Fruit fly (Drosophila melanogaster): ENCODE results near the gene CG11555.

Gene CG11555

DNA sequence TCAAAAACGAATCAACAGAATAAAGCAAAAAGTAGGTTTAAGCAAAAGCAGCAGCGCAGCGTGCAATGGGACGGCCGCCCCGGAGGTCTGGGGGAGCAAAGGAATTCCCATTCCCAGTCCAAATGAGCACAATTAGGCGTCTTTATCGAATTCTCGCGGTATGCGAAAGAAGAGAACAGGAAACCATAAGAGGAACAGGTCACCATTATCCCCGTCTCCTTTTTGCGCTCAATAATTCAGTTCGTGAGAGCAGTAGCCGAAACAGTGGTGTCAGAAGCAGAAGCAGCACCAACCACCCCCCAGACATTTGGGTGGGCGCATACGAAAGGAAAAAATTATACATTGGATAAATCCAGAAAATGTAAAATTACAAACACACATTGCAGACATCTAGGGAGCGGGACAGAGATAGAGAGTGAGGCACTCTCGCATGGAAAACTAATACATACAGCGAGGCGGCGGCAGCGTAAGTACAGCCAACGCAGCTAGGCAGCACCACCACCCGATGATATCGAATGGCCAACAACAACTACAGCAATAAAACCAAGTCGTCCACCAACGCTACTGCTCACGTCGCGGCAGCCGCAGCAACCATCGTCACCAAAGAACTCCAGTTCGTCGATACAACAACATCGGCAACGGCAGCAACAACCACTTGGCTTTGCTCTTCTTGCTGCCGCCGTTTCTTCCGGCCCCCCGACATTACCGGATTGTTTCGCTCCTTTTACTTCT is 49.6 kb upstream of the CG11555 start (continued):
- TF ChIP-seq CG10565 (GFP tag; optimal IDR thresholded peaks at IDR 0.05) (no peak), CG13424 (tag; optimal IDR thresholded peaks at IDR 0.05) (no peak), CG34422 (GFP tag; IDR thresholded peaks at IDR 0.05) (no peak), Dfd (GFP tag; optimal IDR thresholded peaks at IDR 0.05) (no peak), Atf-2 (GFP tag; optimal IDR thresholded peaks at IDR 0.05) (no peak), CG4360 (GFP tag; IDR thresholded peaks at IDR 0.05) (peak; percentile 98), Doc2 (GFP tag; IDR thresholded peaks at IDR 0.05) (no peak), HmgZ (tag; optimal IDR thresholded peaks at IDR 0.05) (no peak), MBD-R2 (GFP tag; IDR thresholded peaks at IDR 0.05) (no peak), dan (GFP tag; IDR thresholded peaks at IDR 0.05) (no peak), CG11560 (tag; IDR thresholded peaks at IDR 0.05) (no peak), Atf6 (GFP tag; IDR thresholded peaks at IDR 0.05) (no peak), CG34224 (GFP tag; IDR thresholded peaks at IDR 0.05; ENCODE audit: partially characterized antibody) (0 out of 3 replicates have a peak, but pooled peaks have one; percentile 33), cad (GFP tag; optimal IDR thresholded peaks at IDR 0.05) (peak; percentile 71), CG6765 (GFP tag; optimal IDR thresholded peaks at IDR 0.05) (no peak), CG1832 (GFP tag; optimal IDR thresholded peaks at IDR 0.05) (no peak), CG43689 (GFP tag; IDR thresholded peaks at IDR 0.05) (no peak), CG9932 (GFP tag; IDR thresholded peaks at IDR 0.05) (no peak), tap (tag; optimal IDR thresholded peaks at IDR 0.05) (no peak), Kr (GFP tag; optimal IDR thresholded peaks at IDR 0.05) (peak; percentile 6), CG2712 (tag; optimal IDR thresholded peaks at IDR 0.05) (no peak), CG7271 (tag; optimal IDR thresholded peaks at IDR 0.05) (no peak), yki (optimal IDR thresholded peaks at IDR 0.05) (no peak), NC2β (GFP tag; optimal IDR thresholded peaks at IDR 0.05) (no peak), en (GFP tag; optimal IDR thresholded peaks at IDR 0.05) (no peak), Gsc (GFP tag; IDR thresholded peaks at IDR 0.05) (no peak), CG1647 (GFP tag; optimal IDR thresholded peaks at IDR 0.05) (no peak), chm (GFP tag; IDR thresholded peaks at IDR 0.05) (peak; percentile 33; the same call in 1 of the 2 replicates), CG7556 (GFP tag; optimal IDR thresholded peaks at IDR 0.05) (no peak), nerfin-2 (GFP tag; IDR thresholded peaks at IDR 0.05; ENCODE audit: partially characterized antibody) (no peak), Taf1 (GFP tag; IDR thresholded peaks at IDR 0.05) (no peak), prd (optimal IDR thresholded peaks at IDR 0.05) (no peak), prd (GFP tag; IDR thresholded peaks at IDR 0.05) (no peak), Ada2b (GFP tag; IDR thresholded peaks at IDR 0.05) (no peak), CG1603 (tag; optimal IDR thresholded peaks at IDR 0.05) (no peak), TFAM (GFP tag; optimal IDR thresholded peaks at IDR 0.05) (no peak), Trl (optimal IDR thresholded peaks at IDR 0.05) (peak; percentile 17 to 57), Trl (GFP tag; optimal IDR thresholded peaks at IDR 0.05) (no peak), CG12155 (GFP tag; optimal IDR thresholded peaks at IDR 0.05) (no peak), CG14441 (GFP tag; IDR thresholded peaks at IDR 0.05) (no peak), amos (GFP tag; IDR thresholded peaks at IDR 0.05; ENCODE audit: partially characterized antibody) (peak; percentile 31; the same call in 1 of the 2 replicates), Bdp1 (GFP tag; optimal IDR thresholded peaks at IDR 0.05) (no peak), ci (GFP tag; IDR thresholded peaks at IDR 0.05) (no peak; the same call in 2 of the 3 replicates), kah (GFP tag; optimal IDR thresholded peaks at IDR 0.05) (peak; percentile 33), GATAe (GFP tag; conservative IDR thresholded peaks at IDR 0.05) (no peak), CG3407 (GFP tag; optimal IDR thresholded peaks at IDR 0.05) (no peak), sisA (GFP tag; IDR thresholded peaks at IDR 0.05) (no peak), CG7987 (GFP tag; optimal IDR thresholded peaks at IDR 0.05) (no peak), Meics (GFP tag; optimal IDR thresholded peaks at IDR 0.05) (no peak), CG12104 (GFP tag; optimal IDR thresholded peaks at IDR 0.05) (no peak), CG13287 (GFP tag; IDR thresholded peaks at IDR 0.05; ENCODE audit: partially characterized antibody) (0 out of 2 replicates have a peak, but pooled peaks have one; percentile 3), CG1233 (GFP tag; optimal IDR thresholded peaks at IDR 0.05) (no peak)
